Worm (Caenorhabditis elegans): Measurements from ENCODE around the gene F59E11.2.

DNA sequence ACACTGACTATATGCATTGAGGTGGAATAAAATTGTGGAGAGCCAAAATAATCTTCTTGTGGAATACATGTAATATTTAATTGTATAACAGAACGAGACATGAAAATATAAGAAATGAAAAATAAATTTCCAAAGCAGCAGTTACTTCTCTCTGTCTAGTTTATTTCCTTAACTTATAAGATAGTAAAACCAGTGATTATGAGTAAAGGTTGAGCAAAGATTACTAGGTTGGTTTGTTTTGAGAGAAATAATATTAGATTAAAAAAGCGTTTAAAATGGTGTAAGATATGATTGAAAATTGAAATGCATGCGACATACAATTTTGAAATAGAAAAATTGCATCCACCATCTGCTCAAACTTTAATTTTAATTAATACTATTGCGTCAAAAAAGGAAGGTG is 12.5 kb downstream of the F59E11.2 start, which contains the start of gene srh-201:
- TF ChIP-seq ztf-23 (GFP tag; IDR thresholded peaks at IDR 0.05): no peak
- TF ChIP-seq cog-1 (tag; optimal IDR thresholded peaks at IDR 0.05): no peak
